Fruit fly (Drosophila melanogaster): ENCODE measurements around the gene rtp.

rtp gene

DNA sequence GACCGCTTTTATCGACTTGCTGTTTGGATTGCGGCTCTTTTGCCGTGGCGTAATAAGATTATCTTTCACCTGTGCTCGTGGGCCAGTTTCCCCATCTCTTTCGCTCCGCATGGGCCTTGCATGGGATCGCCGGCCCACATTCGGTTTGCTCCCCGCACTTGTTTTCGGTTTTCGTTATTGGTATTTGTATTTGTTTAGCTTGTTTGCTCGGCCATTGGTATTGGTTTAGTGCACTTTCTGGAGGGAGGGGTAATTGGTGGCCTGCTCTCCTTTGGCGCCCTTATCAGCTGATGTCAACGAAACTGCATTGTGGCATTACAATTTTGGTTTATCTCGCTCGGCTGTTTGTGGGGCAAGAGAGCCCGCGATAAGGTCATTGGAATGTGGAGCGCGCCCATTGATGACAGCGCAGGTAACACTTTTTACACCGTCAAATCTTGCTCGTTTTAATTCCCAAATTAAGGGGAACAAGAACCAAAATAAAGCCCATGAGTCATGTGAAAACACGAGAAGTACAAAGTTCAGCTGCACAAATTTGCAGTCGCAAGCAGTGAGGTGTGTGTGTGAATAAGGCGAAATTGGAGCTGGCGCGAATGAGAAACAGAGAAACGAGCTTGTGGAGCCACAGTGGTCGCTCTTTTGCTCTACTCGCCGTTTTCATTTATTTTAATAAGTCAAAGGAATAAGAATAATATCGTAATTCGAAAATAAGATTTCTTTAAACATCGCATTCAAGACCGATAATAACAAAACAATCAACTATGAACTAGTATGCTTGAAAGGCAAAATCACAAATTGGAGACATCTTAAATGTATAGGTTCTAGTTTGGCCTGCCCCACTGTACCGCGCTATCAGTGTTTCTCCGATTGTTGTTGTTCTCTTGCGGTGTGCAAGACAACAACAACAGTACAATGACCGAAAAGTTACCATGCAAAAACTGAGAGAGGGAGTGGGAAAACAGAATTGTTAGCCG lies 21.5 kb downstream of the rtp start:
- TF ChIP-seq psq (GFP tag; optimal IDR thresholded peaks at IDR 0.05) = peak; percentile 89
- peak; percentile 89 for TF ChIP-seq OdsH (GFP tag; optimal IDR thresholded peaks at IDR 0.05)
- no peak for TF ChIP-seq tai (GFP tag; optimal IDR thresholded peaks at IDR 0.05)
- peak; percentile 92 for TF ChIP-seq fru (GFP tag; optimal IDR thresholded peaks at IDR 0.05)
- peak; percentile 91 for TF ChIP-seq Hnf4 (GFP tag; optimal IDR thresholded peaks at IDR 0.05)
- TF ChIP-seq Hr78 (GFP tag; optimal IDR thresholded peaks at IDR 0.05) = no peak
- peak; percentile 94 for TF ChIP-seq br (GFP tag; optimal IDR thresholded peaks at IDR 0.05)
- no peak for TF ChIP-seq usp (GFP tag; optimal IDR thresholded peaks at IDR 0.05)
- no peak for TF ChIP-seq Abd-B (GFP tag; optimal IDR thresholded peaks at IDR 0.05)
- peak; percentile 89 for TF ChIP-seq Sp1 (GFP tag; optimal IDR thresholded peaks at IDR 0.05)
- TF ChIP-seq Vsx2 (GFP tag; optimal IDR thresholded peaks at IDR 0.05; ENCODE audit: partially characterized antibody) = no peak
- peak; percentile 91 for TF ChIP-seq woc (GFP tag; optimal IDR thresholded peaks at IDR 0.05)
- peak; percentile 83 for TF ChIP-seq CG32264 (GFP tag; optimal IDR thresholded peaks at IDR 0.05)
- TF ChIP-seq Dfd (GFP tag; optimal IDR thresholded peaks at IDR 0.05) = no peak
- TF ChIP-seq N (GFP tag; optimal IDR thresholded peaks at IDR 0.05) = no peak
- TF ChIP-seq GATAd (GFP tag; optimal IDR thresholded peaks at IDR 0.05) = no peak
- no peak for TF ChIP-seq pan (optimal IDR thresholded peaks at IDR 0.05)
- no peak for TF ChIP-seq dl (GFP tag; optimal IDR thresholded peaks at IDR 0.05; ENCODE audit: insufficient read depth in 1 of 2, partially characterized antibody in 2 of 2)
- TF ChIP-seq dsf (GFP tag; optimal IDR thresholded peaks at IDR 0.05; ENCODE audit: borderline replicate concordance) = peak; percentile 90
- TF ChIP-seq Rel (GFP tag; optimal IDR thresholded peaks at IDR 0.05) = peak; percentile 26
- TF ChIP-seq Rel (tag; optimal IDR thresholded peaks at IDR 0.05) = peak; percentile 59
- TF ChIP-seq CrebA (GFP tag; optimal IDR thresholded peaks at IDR 0.05; ENCODE audit: borderline replicate concordance) = no peak
- peak; percentile 88 for TF ChIP-seq sv (GFP tag; optimal IDR thresholded peaks at IDR 0.05)
- peak; percentile 93 for TF ChIP-seq Jra (GFP tag; optimal IDR thresholded peaks at IDR 0.05)
- TF ChIP-seq HLH106 (tag; optimal IDR thresholded peaks at IDR 0.05) = peak; percentile 92
- peak; percentile 78 for TF ChIP-seq dmrt93B (GFP tag; optimal IDR thresholded peaks at IDR 0.05)
- TF ChIP-seq Myc (optimal IDR thresholded peaks at IDR 0.05) = no peak
- TF ChIP-seq CG9705 (GFP tag; optimal IDR thresholded peaks at IDR 0.05) = peak; percentile 76
- peak; percentile 100 for TF ChIP-seq Hr83 (GFP tag; optimal IDR thresholded peaks at IDR 0.05; ENCODE audit: poor library complexity, severe bottlenecking)
- TF ChIP-seq h (GFP tag; optimal IDR thresholded peaks at IDR 0.05) = peak; percentile 91
- no peak for TF ChIP-seq lola (GFP tag; optimal IDR thresholded peaks at IDR 0.05)
- TF ChIP-seq foxo (GFP tag; optimal IDR thresholded peaks at IDR 0.05) = peak; percentile 22 to 93
- TF ChIP-seq jim (GFP tag; optimal IDR thresholded peaks at IDR 0.05) = peak; percentile 98
- TF ChIP-seq Dif (GFP tag; optimal IDR thresholded peaks at IDR 0.05; ENCODE audit: partially characterized antibody) = no peak
- peak; percentile 93 for TF ChIP-seq ey (GFP tag; optimal IDR thresholded peaks at IDR 0.05)
- TF ChIP-seq brk (GFP tag; optimal IDR thresholded peaks at IDR 0.05) = no peak
- TF ChIP-seq Mio (GFP tag; optimal IDR thresholded peaks at IDR 0.05) = peak; percentile 72
- peak; percentile 81 for TF ChIP-seq sage (GFP tag; optimal IDR thresholded peaks at IDR 0.05)
- TF ChIP-seq rgr (GFP tag; optimal IDR thresholded peaks at IDR 0.05) = peak; percentile 92

DNA sequence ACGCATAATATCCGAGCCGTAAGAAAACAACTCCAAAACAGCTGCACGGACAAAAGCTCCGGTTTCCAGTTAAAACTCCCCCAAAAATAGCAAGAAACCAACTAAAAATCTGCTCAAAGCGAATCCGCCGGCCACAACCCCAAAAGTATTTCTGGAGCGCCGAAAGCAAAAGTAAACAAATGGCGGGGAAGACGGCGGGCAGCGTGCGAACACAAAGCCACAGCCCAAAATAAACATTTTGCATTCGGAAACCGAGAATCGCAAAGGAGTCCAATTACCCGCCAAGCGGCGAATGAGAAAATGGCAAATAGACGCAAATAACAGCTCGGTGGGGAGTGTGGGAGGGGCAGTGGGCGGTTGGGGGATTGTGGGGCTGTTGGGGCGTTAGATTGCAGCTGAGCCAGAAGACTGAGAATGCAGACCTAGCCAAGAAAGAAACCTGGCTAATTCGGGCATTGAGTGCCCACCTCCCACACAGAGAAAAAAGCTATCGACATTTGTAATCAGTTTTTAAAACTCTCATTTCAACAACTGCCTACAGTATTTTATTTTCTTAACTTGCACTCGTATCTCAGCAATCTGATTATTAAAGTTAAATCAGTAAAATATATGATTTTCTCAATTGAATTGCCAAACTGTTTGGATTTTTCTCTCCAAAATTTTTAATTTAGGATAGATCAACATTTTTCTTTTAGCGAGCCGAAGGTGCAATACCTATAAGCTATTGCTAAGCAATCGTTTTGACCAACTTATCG lies 22.8 kb downstream of the rtp start:
- TF ChIP-seq Dif (GFP tag; optimal IDR thresholded peaks at IDR 0.05; ENCODE audit: partially characterized antibody) (no peak), N (GFP tag; optimal IDR thresholded peaks at IDR 0.05) (no peak), psq (GFP tag; optimal IDR thresholded peaks at IDR 0.05) (peak; percentile 32), sv (GFP tag; optimal IDR thresholded peaks at IDR 0.05) (no peak)

All from whole organism, wandering third instar larva.